Worm (Caenorhabditis elegans): ENCODE measurements around the gene fipr-29.

DNA sequence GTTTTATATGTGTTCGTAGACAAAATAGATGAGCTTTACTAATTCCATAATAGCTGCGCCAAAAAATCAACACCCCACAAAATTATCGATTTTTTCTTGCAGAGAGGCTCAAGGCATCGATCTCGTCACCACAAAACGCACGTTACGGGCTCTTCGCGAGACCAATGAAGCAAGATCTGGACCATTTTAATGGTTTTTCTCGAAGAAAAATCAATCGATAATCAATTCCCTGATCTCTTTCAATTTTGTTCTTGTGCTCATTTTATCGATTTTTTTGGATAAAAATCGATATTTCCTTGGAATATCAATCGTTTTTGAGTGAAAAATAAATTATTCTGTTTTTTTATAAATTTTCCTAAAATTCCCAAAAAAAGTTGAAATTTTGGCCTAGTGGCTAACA lies 40.0 kb upstream of the fipr-29 start:
- TF ChIP-seq tbx-37 (GFP tag; conservative IDR thresholded peaks at IDR 0.05) (no peak), ama-1 (optimal IDR thresholded peaks at IDR 0.05) (no peak), hmg-4 (GFP tag; optimal IDR thresholded peaks at IDR 0.05) (no peak), ets-7 (tag; optimal IDR thresholded peaks at IDR 0.05) (no peak), aly-1 (tag; optimal IDR thresholded peaks at IDR 0.05) (no peak), hmbx-1 (tag; optimal IDR thresholded peaks at IDR 0.05) (no peak), flt-1 (GFP tag; IDR thresholded peaks at IDR 0.05) (no peak), B0310.2 (tag; optimal IDR thresholded peaks at IDR 0.05) (no peak), F13C5.2 (tag; optimal IDR thresholded peaks at IDR 0.05) (no peak), ceh-13 (GFP tag; optimal IDR thresholded peaks at IDR 0.05) (no peak)
